Worm (Caenorhabditis elegans): Measurements from ENCODE around the gene srxa-6.

DNA sequence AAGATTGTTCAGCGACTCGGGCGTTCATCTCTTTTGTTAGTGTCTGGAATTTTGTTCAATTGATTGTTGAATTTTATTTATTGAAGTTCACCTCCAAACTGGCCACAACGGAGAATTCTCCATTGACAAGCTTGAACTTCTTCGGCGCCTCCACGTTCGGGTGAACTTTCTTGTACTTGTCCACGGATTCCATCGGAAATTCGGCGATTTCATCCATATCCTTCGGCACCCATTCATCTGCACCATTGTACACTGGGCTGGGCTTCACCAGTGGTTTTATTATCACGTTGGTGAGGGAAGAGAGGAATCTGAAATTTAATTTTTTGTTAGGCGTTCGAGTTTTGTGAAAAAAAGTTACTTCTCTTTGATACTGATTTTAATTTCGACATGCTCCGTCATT lies 7.3 kb upstream of the srxa-6 start:
- TF ChIP-seq elt-3 (tag; optimal IDR thresholded peaks at IDR 0.05) (no peak), unc-62 (GFP tag; optimal IDR thresholded peaks at IDR 0.05) (no peak), lsy-2 (tag; optimal IDR thresholded peaks at IDR 0.05) (no peak), snpc-4 (tag; optimal IDR thresholded peaks at IDR 0.05) (no peak)
